Worm (Caenorhabditis elegans): ENCODE measurements around the gene str-78.

DNA sequence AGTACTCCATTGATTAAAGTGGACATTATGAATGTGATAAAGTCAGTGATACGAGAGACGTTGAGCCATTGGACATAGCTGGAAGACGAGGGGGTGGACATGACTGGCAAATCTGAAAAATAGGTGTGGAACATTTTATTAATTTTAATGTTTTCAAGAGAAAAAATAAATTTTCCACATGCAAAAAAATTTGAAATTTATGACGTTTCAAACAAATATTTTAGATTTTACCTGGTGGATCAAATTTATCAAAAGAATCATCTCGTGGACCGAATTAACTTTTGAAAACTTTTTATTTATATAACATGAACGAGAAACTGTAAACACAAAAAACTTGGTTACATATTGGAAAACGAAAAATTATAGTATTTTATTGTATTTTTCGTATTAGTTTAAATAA, at the start of gene str-78:
- no peak for TF ChIP-seq nhr-12 (tag; optimal IDR thresholded peaks at IDR 0.05)
- no peak for TF ChIP-seq ceh-83 (GFP tag; optimal IDR thresholded peaks at IDR 0.05)
- no peak for TF ChIP-seq nhr-237 (tag; optimal IDR thresholded peaks at IDR 0.05)
- no peak for TF ChIP-seq ceh-39 (tag; optimal IDR thresholded peaks at IDR 0.05)
- TF ChIP-seq nhr-76 (tag; optimal IDR thresholded peaks at IDR 0.05): no peak
- no peak for TF ChIP-seq ztf-11 (tag; optimal IDR thresholded peaks at IDR 0.05)
- no peak for TF ChIP-seq lsy-2 (tag; optimal IDR thresholded peaks at IDR 0.05)
- TF ChIP-seq sptf-1 (tag; optimal IDR thresholded peaks at IDR 0.05): no peak
- no peak for TF ChIP-seq ces-1 (GFP tag; optimal IDR thresholded peaks at IDR 0.05)
